Fruit fly (Drosophila melanogaster) whole organism, embryonic: ENCODE data around the gene pim.

Source experiments
- Atf6 ChIP-seq: fragments of 200-800 bp; sonication (Bioruptor generic); IDR thresholded peaks from 2 replicates; pipeline ENCODE4 v1.3.6; 2022; ENCODE audit warnings: missing biosample characterization, missing genetic modification characterization
- CG10321 ChIP-seq: fragments of 200-800 bp; sonication (Bioruptor generic); IDR thresholded peaks from 2 replicates; pipeline ENCODE4 v1.3.6; 2022; ENCODE audit warnings: missing biosample characterization, missing genetic modification characterization
- CG10543 ChIP-seq: fragments of 200-800 bp; sonication (Bioruptor generic); optimal IDR thresholded peaks from 3 replicates; lab custom pipeline; 2017; ENCODE audit warnings: missing biosample characterization, mild to moderate bottlenecking, missing genetic modification characterization, moderate library complexity
- CG10565 ChIP-seq: fragments of 200-800 bp; sonication (Bioruptor generic); optimal IDR thresholded peaks from 3 replicates; lab custom pipeline; 2016; ENCODE audit warnings: missing biosample characterization, mild to moderate bottlenecking, missing genetic modification characterization
- CG11085 ChIP-seq: fragments of 200-800 bp; sonication (Bioruptor generic); IDR thresholded peaks from 2 replicates; pipeline ENCODE4 v1.3.6; 2022; ENCODE audit warnings: missing biosample characterization, missing genetic modification characterization
- CG12219 ChIP-seq: fragments of 200-800 bp; sonication (Bioruptor generic); optimal IDR thresholded peaks from 3 replicates; lab custom pipeline; 2018; ENCODE audit warnings: missing biosample characterization, mild to moderate bottlenecking, missing genetic modification characterization
- CG13287 ChIP-seq: fragments of 200-800 bp; sonication (Bioruptor generic); IDR thresholded peaks from 2 replicates; pipeline ENCODE4 v1.3.6; 2022; ENCODE audit warnings: missing biosample characterization, missing genetic modification characterization; ENCODE audit not compliant: partially characterized antibody
- CG14667 ChIP-seq: fragments of 200-800 bp; sonication (Bioruptor generic); IDR thresholded peaks from 2 replicates; pipeline ENCODE4 v1.3.6; 2022; ENCODE audit warnings: missing biosample characterization, missing genetic modification characterization
- CG14965 ChIP-seq: fragments of 200-800 bp; sonication (Bioruptor generic); optimal IDR thresholded peaks from 2 replicates; lab custom pipeline; 2016; ENCODE audit warnings: missing biosample characterization, missing genetic modification characterization, borderline replicate concordance
- CG16815 ChIP-seq: fragments of 200-800 bp; sonication (Bioruptor generic); optimal IDR thresholded peaks from 3 replicates; lab custom pipeline; 2017; ENCODE audit warnings: missing biosample characterization, mild to moderate bottlenecking, missing genetic modification characterization
- CG17802 ChIP-seq: fragments of 200-800 bp; sonication (Bioruptor generic); optimal IDR thresholded peaks from 2 replicates; lab custom pipeline; 2018; ENCODE audit warnings: missing biosample characterization, mild to moderate bottlenecking, missing genetic modification characterization, moderate library complexity
- CG18262 ChIP-seq: fragments of 200-800 bp; optimal IDR thresholded peaks from 3 replicates; lab custom pipeline; 2019; ENCODE audit warnings: missing biosample characterization, mild to moderate bottlenecking, missing genetic modification characterization, moderate library complexity
- CG1832 ChIP-seq: fragments of 200-800 bp; sonication (Bioruptor generic); optimal IDR thresholded peaks from 2 replicates; lab custom pipeline; 2017; ENCODE audit warnings: missing biosample characterization, mild to moderate bottlenecking, missing genetic modification characterization, inconsistent platforms
- CG18619 ChIP-seq: fragments of 200-800 bp; sonication (Bioruptor generic); optimal IDR thresholded peaks from 3 replicates; lab custom pipeline; 2017; ENCODE audit warnings: missing biosample characterization, mild to moderate bottlenecking, missing genetic modification characterization
- CG2116 ChIP-seq: fragments of 200-800 bp; sonication (Bioruptor generic); optimal IDR thresholded peaks from 3 replicates; lab custom pipeline; 2018; ENCODE audit warnings: missing biosample characterization, mild to moderate bottlenecking, missing genetic modification characterization
- CG3065 ChIP-seq: fragments of 200-800 bp; sonication (Bioruptor generic); optimal IDR thresholded peaks from 2 replicates; lab custom pipeline; 2016; ENCODE audit warnings: missing biosample characterization, missing genetic modification characterization
- CG4730 ChIP-seq: fragments of 200-800 bp; sonication (Bioruptor generic); IDR thresholded peaks from 2 replicates; pipeline ENCODE4 v1.3.6; 2022; ENCODE audit warnings: missing biosample characterization, missing genetic modification characterization
- CG6654 ChIP-seq: fragments of 200-800 bp; sonication (Bioruptor generic); optimal IDR thresholded peaks from 2 replicates; lab custom pipeline; 2017; ENCODE audit warnings: missing biosample characterization, mild to moderate bottlenecking, missing genetic modification characterization
- CG8765 ChIP-seq: fragments of 200-800 bp; sonication (Bioruptor generic); IDR thresholded peaks from 2 replicates; pipeline ENCODE4 v1.3.6; 2022; ENCODE audit warnings: missing biosample characterization, missing genetic modification characterization
- CG9215 ChIP-seq: fragments of 200-800 bp; sonication (Bioruptor generic); IDR thresholded peaks from 2 replicates; pipeline ENCODE4 v1.3.6; 2022; ENCODE audit warnings: missing biosample characterization, missing genetic modification characterization
- CG9817 ChIP-seq: fragments of 200-800 bp; sonication (Bioruptor generic); optimal IDR thresholded peaks from 2 replicates; lab custom pipeline; 2018; ENCODE audit warnings: missing biosample characterization, mild to moderate bottlenecking, missing genetic modification characterization, moderate library complexity
- CoRest ChIP-seq: fragments of 200-800 bp; sonication (Bioruptor generic); optimal IDR thresholded peaks from 3 replicates; lab custom pipeline; 2018; ENCODE audit warnings: missing biosample characterization, mild to moderate bottlenecking, missing genetic modification characterization, moderate library complexity
- Doc2 ChIP-seq: fragments of 200-800 bp; sonication (Bioruptor generic); IDR thresholded peaks from 2 replicates; pipeline ENCODE4 v1.3.6; 2022; ENCODE audit warnings: missing biosample characterization, missing genetic modification characterization
- Doc3 ChIP-seq: fragments of 200-800 bp; sonication (Bioruptor generic); IDR thresholded peaks from 3 replicates; pipeline ENCODE4 v1.3.6; 2022; ENCODE audit warnings: missing biosample characterization, missing genetic modification characterization; ENCODE audit not compliant: partially characterized antibody
- Drgx ChIP-seq: fragments of 200-800 bp; sonication (Bioruptor generic); IDR thresholded peaks from 2 replicates; pipeline ENCODE4 v1.3.6; 2022; ENCODE audit warnings: missing biosample characterization, missing genetic modification characterization
- HLH54F ChIP-seq: fragments of 200-800 bp; sonication (Bioruptor generic); optimal IDR thresholded peaks from 3 replicates; lab custom pipeline; 2016; ENCODE audit warnings: missing biosample characterization, missing genetic modification characterization
- Kr ChIP-seq: fragments of 200-800 bp; sonication (Bioruptor generic); optimal IDR thresholded peaks from 2 replicates; lab custom pipeline; 2017; ENCODE audit warnings: missing biosample characterization, mild to moderate bottlenecking, missing genetic modification characterization
- Lim3 ChIP-seq: fragments of 200-800 bp; sonication (Bioruptor generic); IDR thresholded peaks from 2 replicates; pipeline ENCODE4 v1.3.6; 2022; ENCODE audit warnings: missing biosample characterization, missing genetic modification characterization
- Lpt ChIP-seq: fragments of >200 bp; optimal IDR thresholded peaks from 2 replicates; lab custom pipeline; 2018; ENCODE audit warnings: missing biosample characterization, missing genetic modification characterization
- Mes4 ChIP-seq: fragments of 200-800 bp; sonication (Bioruptor generic); optimal IDR thresholded peaks from 2 replicates; lab custom pipeline; 2016; ENCODE audit warnings: missing biosample characterization, missing genetic modification characterization
- NC2α ChIP-seq: fragments of 200-800 bp; sonication (Bioruptor generic); optimal IDR thresholded peaks from 2 replicates; lab custom pipeline; 2016; ENCODE audit warnings: missing biosample characterization, missing genetic modification characterization
- Ravus ChIP-seq: fragments of 200-800 bp; sonication (Bioruptor generic); IDR thresholded peaks from 2 replicates; pipeline ENCODE4 v1.3.6; 2022; ENCODE audit warnings: missing biosample characterization, missing genetic modification characterization
- Scr ChIP-seq: fragments of 200-800 bp; sonication (Bioruptor generic); IDR thresholded peaks from 2 replicates; pipeline ENCODE4 v1.3.6; 2022; ENCODE audit warnings: missing biosample characterization, missing genetic modification characterization; ENCODE audit not compliant: partially characterized antibody
- Sin3A ChIP-seq: fragments of >200 bp; optimal IDR thresholded peaks from 2 replicates; lab custom pipeline; 2018
- Tbp ChIP-seq: fragments of >200 bp; optimal IDR thresholded peaks from 2 replicates; lab custom pipeline; 2018; ENCODE audit warnings: missing biosample characterization, missing genetic modification characterization
- Vsx1 ChIP-seq: fragments of 200-800 bp; sonication (Bioruptor generic); optimal IDR thresholded peaks from 2 replicates; lab custom pipeline; 2017; ENCODE audit warnings: missing biosample characterization, mild to moderate bottlenecking, missing genetic modification characterization, missing genetic modification reagents
- Xbp1 ChIP-seq: fragments of 200-800 bp; sonication (Bioruptor generic); optimal IDR thresholded peaks from 3 replicates; lab custom pipeline; 2016; ENCODE audit warnings: missing biosample characterization, mild to moderate bottlenecking, missing genetic modification characterization
- abd-A ChIP-seq: fragments of 200-800 bp; sonication (Bioruptor generic); optimal IDR thresholded peaks from 3 replicates; lab custom pipeline; 2019; ENCODE audit warnings: missing biosample characterization, mild to moderate bottlenecking, missing genetic modification characterization, moderate library complexity
- aop ChIP-seq: fragments of 200-800 bp; sonication (Bioruptor generic); IDR thresholded peaks from 2 replicates; pipeline ENCODE4 v1.3.6; 2022; ENCODE audit warnings: missing biosample characterization, missing genetic modification characterization
- ase ChIP-seq: fragments of 200-800 bp; sonication (Bioruptor generic); IDR thresholded peaks from 3 replicates; pipeline ENCODE4 v1.3.6; 2022; ENCODE audit warnings: missing biosample characterization, missing genetic modification characterization
- bowl ChIP-seq: fragments of 200-800 bp; sonication (Bioruptor generic); IDR thresholded peaks from 2 replicates; pipeline ENCODE4 v1.3.6; 2022; ENCODE audit warnings: missing biosample characterization, missing genetic modification characterization
- dpn ChIP-seq, 2 experiments: fragments of 200-800 bp; sonication (Bioruptor generic); optimal IDR thresholded peaks; 3 replicates each; lab custom pipeline; 2016; ENCODE audit warnings: missing biosample characterization in 2 of 2, missing genetic modification characterization in 2 of 2
- fd96Cb ChIP-seq: fragments of 200-800 bp; sonication (Bioruptor generic); optimal IDR thresholded peaks from 2 replicates; lab custom pipeline; 2018; ENCODE audit warnings: missing biosample characterization, mild to moderate bottlenecking, missing genetic modification characterization, moderate library complexity
- maf-S ChIP-seq: fragments of 200-800 bp; sonication (Bioruptor generic); optimal IDR thresholded peaks from 2 replicates; lab custom pipeline; 2016; ENCODE audit warnings: missing biosample characterization, missing genetic modification characterization
- pb ChIP-seq: fragments of 200-800 bp; sonication (Bioruptor generic); optimal IDR thresholded peaks from 3 replicates; lab custom pipeline; 2016; ENCODE audit warnings: missing biosample characterization, missing genetic modification characterization
- pfk ChIP-seq: fragments of 200-800 bp; sonication (Bioruptor generic); optimal IDR thresholded peaks from 2 replicates; lab custom pipeline; 2018; ENCODE audit warnings: missing biosample characterization, mild to moderate bottlenecking, missing genetic modification characterization, moderate library complexity
- ro ChIP-seq: fragments of 200-800 bp; sonication (Bioruptor generic); IDR thresholded peaks from 2 replicates; pipeline ENCODE4 v1.3.6; 2022; ENCODE audit warnings: missing biosample characterization, missing genetic modification characterization
- row ChIP-seq: fragments of 200-800 bp; sonication (Bioruptor generic); IDR thresholded peaks from 3 replicates; pipeline ENCODE4 v1.3.6; 2022; ENCODE audit warnings: missing biosample characterization, missing genetic modification characterization
- sisA ChIP-seq: fragments of 200-800 bp; sonication (Bioruptor generic); IDR thresholded peaks from 2 replicates; pipeline ENCODE4 v1.3.6; 2022; ENCODE audit warnings: missing biosample characterization, missing genetic modification characterization
- so ChIP-seq: fragments of 200-800 bp; sonication (Bioruptor generic); IDR thresholded peaks from 3 replicates; pipeline ENCODE4 v1.3.6; 2022; ENCODE audit warnings: missing biosample characterization, missing genetic modification characterization

pim gene

dm6 chr2L:10327790-10328189 is 35.0 kb upstream of the pim start, which contains the start of gene RnrL (continued):
- TF ChIP-seq row (GFP tag; lab: Robert Waterston, UW), result peak; percentile 39; the same call in 2 of the 3 replicates
- TF ChIP-seq CG2116 (GFP tag; lab: Kevin White, UChicago), result peak; percentile 5
- no peak for TF ChIP-seq CG18619 (GFP tag; lab: Kevin White, UChicago)
- no peak for TF ChIP-seq aop (GFP tag; lab: Robert Waterston, UW)
- TF ChIP-seq Ravus, result no peak
- TF ChIP-seq CG9817 (tag; lab: Kevin White, UChicago), result no peak
- no peak for TF ChIP-seq Vsx1 (GFP tag; lab: Kevin White, UChicago)
- no peak for TF ChIP-seq Sin3A (lab: Kevin White, UChicago)
- no peak for TF ChIP-seq ase (GFP tag; lab: Robert Waterston, UW)
- TF ChIP-seq pfk (GFP tag; lab: Kevin White, UChicago), result peak; percentile 85
- TF ChIP-seq HLH54F (GFP tag; lab: Kevin White, UChicago), result no peak
- no peak for TF ChIP-seq Xbp1 (GFP tag; lab: Kevin White, UChicago)

dm6 chr2L:10331066-10331847 is 31.5 kb upstream of the pim start, which contains the start of the genes Schip1 and Cox10:
TSS of gene Schip1 (minus strand) at chr2L:10331116.
TSS of gene Cox10 (plus strand) at chr2L:10331471.
- no peak for TF ChIP-seq fd96Cb (tag; lab: Kevin White, UChicago)
- peak; percentile 38 for TF ChIP-seq CG18262
- no peak for TF ChIP-seq CG12219
- no peak for TF ChIP-seq CG9215 (GFP tag; lab: Robert Waterston, UW)
- no peak for TF ChIP-seq bowl
- no peak for TF ChIP-seq CG6654
- no peak for TF ChIP-seq Kr (GFP tag; lab: Kevin White, UChicago)
- TF ChIP-seq dpn (GFP tag; optimal IDR thresholded peaks at IDR 0.05; lab: Kevin White, UChicago), result peak in 1 of 2 experiments; percentile 16
- TF ChIP-seq NC2α (GFP tag; lab: Kevin White, UChicago), result no peak
- TF ChIP-seq CG10565 (GFP tag; lab: Kevin White, UChicago), result no peak
- no peak for TF ChIP-seq CG1832 (GFP tag; lab: Kevin White, UChicago)
- no peak for TF ChIP-seq CG16815 (GFP tag; lab: Kevin White, UChicago)
- no peak for TF ChIP-seq CG4730 (GFP tag; lab: Robert Waterston, UW)
- no peak for TF ChIP-seq Scr (GFP tag; lab: Robert Waterston, UW)
- TF ChIP-seq maf-S, result no peak
- TF ChIP-seq CG10543, result no peak
- no peak for TF ChIP-seq Doc3 (GFP tag; lab: Robert Waterston, UW)
- no peak for TF ChIP-seq CG13287 (GFP tag; lab: Robert Waterston, UW)
- no peak for TF ChIP-seq ro (GFP tag; lab: Robert Waterston, UW)
- no peak for TF ChIP-seq CG14965 (GFP tag; lab: Kevin White, UChicago)
- no peak for TF ChIP-seq CG17802 (tag; lab: Kevin White, UChicago)
- TF ChIP-seq pb (GFP tag; lab: Kevin White, UChicago), result no peak
- TF ChIP-seq abd-A (tag; lab: Kevin White, UChicago), result no peak
- TF ChIP-seq CG3065, result no peak
- no peak for TF ChIP-seq Lpt (GFP tag; lab: Kevin White, UChicago)
- no peak for TF ChIP-seq so (GFP tag; lab: Robert Waterston, UW)
- no peak for TF ChIP-seq CG11085 (GFP tag; lab: Robert Waterston, UW)
- no peak for TF ChIP-seq CG8765 (GFP tag; lab: Robert Waterston, UW)
- TF ChIP-seq CG14667, result no peak
- peak; percentile 56 for TF ChIP-seq CoRest (tag; lab: Kevin White, UChicago)
- no peak for TF ChIP-seq Doc2 (GFP tag; lab: Robert Waterston, UW)
- no peak for TF ChIP-seq Drgx
- TF ChIP-seq Mes4 (GFP tag; lab: Kevin White, UChicago), result no peak
- no peak for TF ChIP-seq CG10321 (GFP tag; lab: Robert Waterston, UW)
- TF ChIP-seq Atf6 (GFP tag; lab: Robert Waterston, UW), result no peak
- no peak for TF ChIP-seq Tbp (GFP tag; lab: Kevin White, UChicago)
- TF ChIP-seq sisA (GFP tag; lab: Robert Waterston, UW), result no peak
- TF ChIP-seq Lim3 (GFP tag; lab: Robert Waterston, UW), result no peak
